Worm (Caenorhabditis elegans): ENCODE measurements around the gene Y56A3A.2.

DNA sequence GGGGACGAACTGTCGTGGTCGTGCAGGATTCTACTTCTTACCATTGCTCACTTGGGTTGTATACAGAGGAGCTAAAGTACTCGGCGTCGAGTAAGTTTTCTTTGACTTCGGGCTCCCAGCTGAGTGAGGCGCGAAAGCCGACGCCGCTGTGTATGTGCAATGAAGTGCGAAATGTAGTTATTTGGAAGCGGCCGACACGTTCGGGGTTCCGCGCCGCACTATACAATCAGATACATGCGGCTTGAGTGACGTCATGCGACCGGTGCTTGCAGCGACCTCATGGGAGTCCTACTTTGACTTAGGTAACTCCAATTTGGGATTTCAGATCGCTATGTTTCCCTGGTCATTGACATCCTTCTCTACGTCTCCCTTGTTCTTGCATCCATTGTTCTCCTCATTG, 44.2 kb downstream of the Y56A3A.2 start:
- TF ChIP-seq him-1 (tag; optimal IDR thresholded peaks at IDR 0.05) (no peak), dao-5 (tag; optimal IDR thresholded peaks at IDR 0.05) (no peak)
